Fruit fly (Drosophila melanogaster) whole organism, embryonic: ENCODE results near the gene CG18766.

Experiments used
- Bteb2 ChIP-seq: fragments of 200-800 bp; sonication (Bioruptor generic); optimal IDR thresholded peaks from 2 replicates; lab custom pipeline; 2016; ENCODE audit warnings: missing biosample characterization, missing genetic modification characterization
- CG1024 ChIP-seq: fragments of 200-800 bp; sonication (Bioruptor generic); IDR thresholded peaks from 2 replicates; pipeline ENCODE4 v1.3.6; 2022; ENCODE audit warnings: missing biosample characterization, missing genetic modification characterization
- CG10565 ChIP-seq: fragments of 200-800 bp; sonication (Bioruptor generic); optimal IDR thresholded peaks from 3 replicates; lab custom pipeline; 2016; ENCODE audit warnings: missing biosample characterization, mild to moderate bottlenecking, missing genetic modification characterization
- CG12744 ChIP-seq: fragments of 200-800 bp; sonication (Bioruptor generic); optimal IDR thresholded peaks from 2 replicates; lab custom pipeline; 2016; ENCODE audit warnings: missing biosample characterization, missing genetic modification characterization
- CG13287 ChIP-seq: fragments of 200-800 bp; sonication (Bioruptor generic); IDR thresholded peaks from 2 replicates; pipeline ENCODE4 v1.3.6; 2022; ENCODE audit warnings: missing biosample characterization, missing genetic modification characterization; ENCODE audit not compliant: partially characterized antibody
- CG2116 ChIP-seq: fragments of 200-800 bp; sonication (Bioruptor generic); optimal IDR thresholded peaks from 3 replicates; lab custom pipeline; 2018; ENCODE audit warnings: missing biosample characterization, mild to moderate bottlenecking, missing genetic modification characterization
- CG2129 ChIP-seq: fragments of 200-800 bp; sonication (Bioruptor generic); IDR thresholded peaks from 2 replicates; pipeline ENCODE4 v1.3.6; 2022; ENCODE audit warnings: missing biosample characterization, missing genetic modification characterization; ENCODE audit not compliant: partially characterized antibody
- CG31388 ChIP-seq: fragments of 200-800 bp; sonication (Bioruptor generic); optimal IDR thresholded peaks from 2 replicates; lab custom pipeline; 2016; ENCODE audit warnings: missing biosample characterization, missing genetic modification characterization
- CG4282 ChIP-seq: fragments of 200-800 bp; sonication (Bioruptor generic); optimal IDR thresholded peaks from 2 replicates; lab custom pipeline; 2016; ENCODE audit warnings: missing biosample characterization, missing genetic modification characterization
- CG6254 ChIP-seq: fragments of 200-800 bp; sonication (Bioruptor generic); optimal IDR thresholded peaks from 3 replicates; lab custom pipeline; 2017; ENCODE audit warnings: mild to moderate bottlenecking, missing biosample characterization, missing genetic modification reagents, missing genetic modification characterization
- CG7556 ChIP-seq: fragments of 200-800 bp; sonication (Bioruptor generic); optimal IDR thresholded peaks from 2 replicates; lab custom pipeline; 2017; ENCODE audit warnings: missing biosample characterization, mild to moderate bottlenecking, missing genetic modification characterization
- CG7839 ChIP-seq: fragments of 200-800 bp; sonication (Bioruptor generic); optimal IDR thresholded peaks from 3 replicates; lab custom pipeline; 2018; ENCODE audit warnings: missing biosample characterization, mild to moderate bottlenecking, missing genetic modification characterization, moderate library complexity
- CG8089 ChIP-seq: fragments of 200-800 bp; sonication (Bioruptor generic); optimal IDR thresholded peaks from 3 replicates; lab custom pipeline; 2016; ENCODE audit warnings: missing biosample characterization, missing genetic modification characterization
- CG8290 ChIP-seq, 3 experiments: fragments of 200-800 bp; sonication (Bioruptor generic); optimal IDR thresholded peaks; 2 replicates each; lab custom pipeline; 2016 to 2019; ENCODE audit warnings: missing biosample characterization in 3 of 3, missing genetic modification characterization in 3 of 3, mild to moderate bottlenecking in 2 of 3, moderate library complexity in 1 of 3
- CG9215 ChIP-seq: fragments of 200-800 bp; sonication (Bioruptor generic); IDR thresholded peaks from 2 replicates; pipeline ENCODE4 v1.3.6; 2022; ENCODE audit warnings: missing biosample characterization, missing genetic modification characterization
- CG9437 ChIP-seq: fragments of 200-800 bp; sonication (Bioruptor generic); optimal IDR thresholded peaks from 2 replicates; lab custom pipeline; 2018; ENCODE audit warnings: missing biosample characterization, mild to moderate bottlenecking, missing genetic modification characterization
- CTCF ChIP-seq: fragments of 200-800 bp; sonication (Bioruptor generic); optimal IDR thresholded peaks from 2 replicates; lab custom pipeline; 2017; ENCODE audit warnings: missing biosample characterization, mild to moderate bottlenecking, missing genetic modification characterization, moderate library complexity
- CkIIα-i1 ChIP-seq: fragments of 200-800 bp; sonication (Bioruptor generic); IDR thresholded peaks from 2 replicates; pipeline ENCODE4 v1.3.6; 2022; ENCODE audit warnings: missing biosample characterization, missing genetic modification characterization
- Dek ChIP-seq: fragments of 200-800 bp; sonication (Bioruptor generic); optimal IDR thresholded peaks from 3 replicates; lab custom pipeline; 2019; ENCODE audit warnings: missing biosample characterization, mild to moderate bottlenecking, missing genetic modification characterization, moderate library complexity
- Dll ChIP-seq: fragments of 200-800 bp; sonication (Bioruptor generic); IDR thresholded peaks from 4 replicates; pipeline ENCODE4 v1.3.6; 2022; ENCODE audit warnings: missing biosample characterization, missing genetic modification characterization; ENCODE audit not compliant: partially characterized antibody
- GATAe ChIP-seq: fragments of 200-800 bp; sonication (Bioruptor generic); conservative IDR thresholded peaks from 2 replicates; pipeline ENCODE4 v1.3.6; 2022; ENCODE audit warnings: missing biosample characterization, missing genetic modification characterization
- H2.0 ChIP-seq: fragments of 200-800 bp; sonication (Bioruptor generic); IDR thresholded peaks from 2 replicates; pipeline ENCODE4 v1.3.6; 2022; ENCODE audit warnings: missing biosample characterization, missing genetic modification characterization
- Jarid2 ChIP-seq: fragments of 200-800 bp; sonication (Bioruptor generic); optimal IDR thresholded peaks from 3 replicates; lab custom pipeline; 2017; ENCODE audit warnings: mild to moderate bottlenecking, missing biosample characterization, missing genetic modification reagents, missing genetic modification characterization
- MBD-R2 ChIP-seq: fragments of 200-800 bp; sonication (Bioruptor generic); IDR thresholded peaks from 2 replicates; pipeline ENCODE4 v1.3.6; 2022; ENCODE audit warnings: missing biosample characterization, missing genetic modification characterization
- Meics ChIP-seq: fragments of 200-800 bp; sonication (Bioruptor generic); optimal IDR thresholded peaks from 2 replicates; lab custom pipeline; 2017; ENCODE audit warnings: missing biosample characterization, mild to moderate bottlenecking, missing genetic modification characterization
- Poxn ChIP-seq: fragments of 200-800 bp; sonication (Bioruptor generic); IDR thresholded peaks from 2 replicates; pipeline ENCODE4 v1.3.6; 2022; ENCODE audit warnings: missing biosample characterization, missing genetic modification characterization
- Ptx1 ChIP-seq: fragments of 200-800 bp; sonication (Bioruptor generic); IDR thresholded peaks from 2 replicates; pipeline ENCODE4 v1.3.6; 2022; ENCODE audit warnings: missing biosample characterization, missing genetic modification characterization
- Ravus ChIP-seq: fragments of 200-800 bp; sonication (Bioruptor generic); IDR thresholded peaks from 2 replicates; pipeline ENCODE4 v1.3.6; 2022; ENCODE audit warnings: missing biosample characterization, missing genetic modification characterization
- Taf1 ChIP-seq: fragments of 200-800 bp; sonication (Bioruptor generic); IDR thresholded peaks from 2 replicates; pipeline ENCODE4 v1.3.6; 2022; ENCODE audit warnings: missing biosample characterization, missing genetic modification characterization
- Trl ChIP-seq, 3 experiments: fragments of >200 bp in 2 of 3; fragments of 200-800 bp in 1 of 3; sonication (Bioruptor generic) in 1 of 3; optimal IDR thresholded peaks; 2 replicates in 1 of 3; 3 replicates in 2 of 3; lab custom pipeline; 2016 to 2017; ENCODE audit warnings: missing biosample characterization in 1 of 3, missing genetic modification characterization in 1 of 3
- Usf ChIP-seq: fragments of 200-800 bp; sonication (Bioruptor generic); optimal IDR thresholded peaks from 2 replicates; lab custom pipeline; 2017; ENCODE audit warnings: missing genotype, missing biosample characterization, missing genetic modification characterization
- ato ChIP-seq: fragments of 200-800 bp; sonication (Bioruptor generic); IDR thresholded peaks from 2 replicates; pipeline ENCODE4 v1.3.6; 2022; ENCODE audit warnings: missing biosample characterization, missing genetic modification characterization; ENCODE audit not compliant: partially characterized antibody
- bab2 ChIP-seq: fragments of 200-800 bp; sonication (Bioruptor generic); optimal IDR thresholded peaks from 2 replicates; lab custom pipeline; 2016; ENCODE audit warnings: missing biosample characterization, missing genetic modification characterization
- bbx ChIP-seq: fragments of 200-800 bp; sonication (Bioruptor generic); IDR thresholded peaks from 2 replicates; pipeline ENCODE4 v1.3.6; 2022; ENCODE audit warnings: missing biosample characterization, missing genetic modification characterization; ENCODE audit not compliant: partially characterized antibody
- bowl ChIP-seq: fragments of 200-800 bp; sonication (Bioruptor generic); IDR thresholded peaks from 2 replicates; pipeline ENCODE4 v1.3.6; 2022; ENCODE audit warnings: missing biosample characterization, missing genetic modification characterization
- br ChIP-seq: fragments of >200 bp; optimal IDR thresholded peaks from 2 replicates; lab custom pipeline; 2017
- corto ChIP-seq: fragments of 200-800 bp; sonication (Bioruptor generic); optimal IDR thresholded peaks from 2 replicates; lab custom pipeline; 2016; ENCODE audit warnings: missing biosample characterization, mild to moderate bottlenecking, missing genetic modification characterization, moderate library complexity
- esg ChIP-seq: fragments of 200-800 bp; sonication (Bioruptor generic); conservative IDR thresholded peaks from 2 replicates; pipeline ENCODE4 v1.3.6; 2022; ENCODE audit warnings: missing biosample characterization, missing genetic modification characterization
- fd3F ChIP-seq: fragments of 200-800 bp; sonication (Bioruptor generic); optimal IDR thresholded peaks from 2 replicates; lab custom pipeline; 2018; ENCODE audit warnings: missing biosample characterization, mild to moderate bottlenecking, missing genetic modification characterization, moderate library complexity
- jumu ChIP-seq: fragments of 200-800 bp; sonication (Bioruptor generic); optimal IDR thresholded peaks from 3 replicates; lab custom pipeline; 2016; ENCODE audit warnings: missing biosample characterization, missing genetic modification characterization
- lov ChIP-seq, 2 experiments: fragments of 200-800 bp in 1 of 2; fragments of >200 bp in 1 of 2; sonication (Bioruptor generic) in 1 of 2; IDR thresholded peaks in 1 of 2; optimal IDR thresholded peaks in 1 of 2; 2 replicates in 1 of 2; 3 replicates in 1 of 2; pipeline versions ENCODE4 v1.3.6 to Lab custom; 2017 to 2022; ENCODE audit warnings: missing biosample characterization in 1 of 2, missing genetic modification characterization in 1 of 2
- oc ChIP-seq: fragments of 200-800 bp; sonication (Bioruptor generic); optimal IDR thresholded peaks from 2 replicates; lab custom pipeline; 2018; ENCODE audit warnings: missing biosample characterization, mild to moderate bottlenecking, missing genetic modification characterization, moderate library complexity
- onecut ChIP-seq: fragments of 200-800 bp; sonication (Bioruptor generic); IDR thresholded peaks from 2 replicates; pipeline ENCODE4 v1.3.6; 2022; ENCODE audit warnings: missing biosample characterization, missing genetic modification characterization
- peb ChIP-seq: fragments of 200-800 bp; sonication (Bioruptor generic); IDR thresholded peaks from 2 replicates; pipeline ENCODE4 v1.3.6; 2022; ENCODE audit warnings: missing biosample characterization, missing genetic modification characterization
- phol ChIP-seq: fragments of 200-800 bp; sonication (Bioruptor generic); optimal IDR thresholded peaks from 3 replicates; lab custom pipeline; 2018; ENCODE audit warnings: missing biosample characterization, mild to moderate bottlenecking, missing genetic modification characterization, moderate library complexity
- scrt ChIP-seq: fragments of 200-800 bp; sonication (Bioruptor generic); optimal IDR thresholded peaks from 2 replicates; lab custom pipeline; 2018; ENCODE audit warnings: missing biosample characterization, mild to moderate bottlenecking, missing genetic modification characterization, moderate library complexity
- unc-4 ChIP-seq: fragments of 200-800 bp; sonication (Bioruptor generic); IDR thresholded peaks from 2 replicates; pipeline ENCODE4 v1.3.6; 2022; ENCODE audit warnings: missing biosample characterization, missing genetic modification characterization; ENCODE audit not compliant: partially characterized antibody
- wdn ChIP-seq: fragments of 200-800 bp; sonication (Bioruptor generic); IDR thresholded peaks from 2 replicates; pipeline ENCODE4 v1.3.6; 2022; ENCODE audit warnings: missing biosample characterization, missing genetic modification characterization

CG18766 gene

dm6 chr3R:27253136-27253920 lies 8.3 kb upstream of the CG18766 start, which contains the start of gene pll (continued):
- TF ChIP-seq scrt (peak; percentile 99), CG9215 (GFP tag; lab: Robert Waterston, UW) (peak; percentile 85), Ravus (peak; percentile 46; the same call in 1 of the 2 replicates), CG4282 (no peak), bab2 (GFP tag; lab: Kevin White, UChicago) (peak; percentile 81), CTCF (no peak), CG9437 (GFP tag; lab: Kevin White, UChicago) (no peak), Poxn (GFP tag; lab: Robert Waterston, UW) (peak; percentile 68), CG2116 (GFP tag; lab: Kevin White, UChicago) (peak; percentile 61), wdn (peak; percentile 84), Usf (GFP tag; lab: Kevin White, UChicago) (no peak), CG1024 (GFP tag; lab: Robert Waterston, UW) (peak; percentile 84), bowl (GFP tag; lab: Robert Waterston, UW) (peak; percentile 49; the same call in 1 of the 2 replicates), H2.0 (GFP tag; lab: Robert Waterston, UW) (peak; percentile 84), CkIIα-i1 (GFP tag; lab: Robert Waterston, UW) (no peak), CG6254 (GFP tag; lab: Kevin White, UChicago) (peak; percentile 51), CG12744 (GFP tag; lab: Kevin White, UChicago) (peak; percentile 77), CG10565 (GFP tag; lab: Kevin White, UChicago) (peak; percentile 42), CG7839 (tag; lab: Kevin White, UChicago) (no peak), Ptx1 (GFP tag; lab: Robert Waterston, UW) (peak; percentile 89), CG13287 (GFP tag; lab: Robert Waterston, UW) (peak; percentile 69), esg (GFP tag; lab: Robert Waterston, UW) (peak; percentile 83), Bteb2 (GFP tag; lab: Kevin White, UChicago) (peak; percentile 81), Jarid2 (peak; percentile 28), CG8290 (GFP tag; optimal IDR thresholded peaks at IDR 0.05; lab: Kevin White, UChicago) (no peak), CG8290 (tag; optimal IDR thresholded peaks at IDR 0.05; lab: Kevin White, UChicago) (no peak), fd3F (GFP tag; lab: Kevin White, UChicago) (peak; percentile 75), phol (tag; lab: Kevin White, UChicago) (peak; percentile 84), bbx (GFP tag; lab: Robert Waterston, UW) (peak; percentile 48), jumu (peak; percentile 47), CG8089 (GFP tag; lab: Kevin White, UChicago) (peak; percentile 38), CG7556 (GFP tag; lab: Kevin White, UChicago) (peak; percentile 72), MBD-R2 (GFP tag; lab: Robert Waterston, UW) (peak; percentile 89), Meics (peak; percentile 76), unc-4 (peak; percentile 59), Dll (GFP tag; lab: Robert Waterston, UW) (peak; percentile 68; the same call in 3 of the 4 replicates), GATAe (GFP tag; lab: Robert Waterston, UW) (peak; percentile 65; the same call in 1 of the 2 replicates), ato (GFP tag; lab: Robert Waterston, UW) (no peak), Trl (optimal IDR thresholded peaks at IDR 0.05; lab: Kevin White, UChicago) (no peak), Trl (GFP tag; optimal IDR thresholded peaks at IDR 0.05; lab: Kevin White, UChicago) (peak; percentile 68), lov (optimal IDR thresholded peaks at IDR 0.05; lab: Kevin White, UChicago) (no peak), lov (GFP tag; IDR thresholded peaks at IDR 0.05; lab: Robert Waterston, UW) (peak; percentile 76; the same call in 1 of the 3 replicates), CG2129 (GFP tag; lab: Robert Waterston, UW) (no peak), CG31388 (GFP tag; lab: Kevin White, UChicago) (peak; percentile 44), onecut (GFP tag; lab: Robert Waterston, UW) (peak; percentile 68), Taf1 (GFP tag; lab: Robert Waterston, UW) (peak; percentile 76), Dek (peak; percentile 78), oc (tag; lab: Kevin White, UChicago) (peak; percentile 69), corto (GFP tag; lab: Kevin White, UChicago) (no peak), br (no peak), peb (GFP tag; lab: Robert Waterston, UW) (peak; percentile 83)
